Fruit fly (Drosophila melanogaster): ENCODE measurements around the gene CG4229.

Gene CG4229

dm6 chr3L:16580049-16580448 lies 23.4 kb downstream of the CG4229 start, which contains the start of gene nxf2 (continued):
- TF ChIP-seq PHDP (tag; optimal IDR thresholded peaks at IDR 0.05) (no peak), CG2129 (GFP tag; IDR thresholded peaks at IDR 0.05; ENCODE audit: partially characterized antibody) (no peak), Scr (GFP tag; IDR thresholded peaks at IDR 0.05; ENCODE audit: partially characterized antibody) (peak; percentile 66), Doc3 (GFP tag; IDR thresholded peaks at IDR 0.05; ENCODE audit: partially characterized antibody) (no peak), da (GFP tag; optimal IDR thresholded peaks at IDR 0.05) (no peak), shn (GFP tag; optimal IDR thresholded peaks at IDR 0.05) (no peak), Elba2 (GFP tag; optimal IDR thresholded peaks at IDR 0.05) (no peak), Antp (GFP tag; optimal IDR thresholded peaks at IDR 0.05) (no peak), sd (tag; optimal IDR thresholded peaks at IDR 0.05) (no peak), CG30403 (GFP tag; optimal IDR thresholded peaks at IDR 0.05) (no peak), CG14050 (GFP tag; IDR thresholded peaks at IDR 0.05) (no peak), Max (GFP tag; optimal IDR thresholded peaks at IDR 0.05) (no peak), CG6254 (GFP tag; optimal IDR thresholded peaks at IDR 0.05) (no peak), vvl (GFP tag; IDR thresholded peaks at IDR 0.05) (no peak), wdn (GFP tag; IDR thresholded peaks at IDR 0.05) (no peak), CG8924 (tag; optimal IDR thresholded peaks at IDR 0.05) (no peak), lbe (GFP tag; optimal IDR thresholded peaks at IDR 0.05) (peak; percentile 10), NK7.1 (GFP tag; optimal IDR thresholded peaks at IDR 0.05) (no peak), CG10267 (tag; optimal IDR thresholded peaks at IDR 0.05) (peak; percentile 76), Ada2b (GFP tag; IDR thresholded peaks at IDR 0.05) (no peak), ab (GFP tag; optimal IDR thresholded peaks at IDR 0.05) (no peak), slbo (GFP tag; IDR thresholded peaks at IDR 0.05) (no peak), CG4404 (GFP tag; IDR thresholded peaks at IDR 0.05) (no peak), CG5953 (GFP tag; IDR thresholded peaks at IDR 0.05) (no peak), ranshi (GFP tag; IDR thresholded peaks at IDR 0.05) (no peak), CG8765 (GFP tag; IDR thresholded peaks at IDR 0.05) (no peak), CG13287 (GFP tag; IDR thresholded peaks at IDR 0.05; ENCODE audit: partially characterized antibody) (peak; percentile 47), E2f1 (GFP tag; IDR thresholded peaks at IDR 0.05) (no peak), CG2712 (tag; optimal IDR thresholded peaks at IDR 0.05) (no peak), Rfx (GFP tag; IDR thresholded peaks at IDR 0.05) (no peak), HmgD (GFP tag; optimal IDR thresholded peaks at IDR 0.05) (no peak), HLH4C (GFP tag; IDR thresholded peaks at IDR 0.05; ENCODE audit: partially characterized antibody) (0 out of 3 replicates have a peak, but pooled peaks have one; percentile 28), CG3407 (GFP tag; optimal IDR thresholded peaks at IDR 0.05) (no peak), Dip3 (GFP tag; optimal IDR thresholded peaks at IDR 0.05) (no peak), lilli (GFP tag; optimal IDR thresholded peaks at IDR 0.05) (no peak), Lpt (GFP tag; optimal IDR thresholded peaks at IDR 0.05) (no peak), CG4730 (GFP tag; IDR thresholded peaks at IDR 0.05) (no peak), Xrp1 (GFP tag; IDR thresholded peaks at IDR 0.05) (0 out of 2 replicates have a peak, but pooled peaks have one; percentile 25), Dp (GFP tag; optimal IDR thresholded peaks at IDR 0.05) (no peak), CG17612 (GFP tag; IDR thresholded peaks at IDR 0.05) (no peak), gsb (GFP tag; IDR thresholded peaks at IDR 0.05) (no peak), Dref (GFP tag; IDR thresholded peaks at IDR 0.05) (peak; percentile 38; the same call in 1 of the 2 replicates), klu (GFP tag; IDR thresholded peaks at IDR 0.05) (no peak), unc-4 (GFP tag; IDR thresholded peaks at IDR 0.05; ENCODE audit: partially characterized antibody) (peak; percentile 54), Lim3 (GFP tag; IDR thresholded peaks at IDR 0.05) (no peak), chif (GFP tag; optimal IDR thresholded peaks at IDR 0.05) (no peak), CG15269 (tag; optimal IDR thresholded peaks at IDR 0.05) (no peak), CG1647 (GFP tag; optimal IDR thresholded peaks at IDR 0.05) (no peak), CG4707 (GFP tag; optimal IDR thresholded peaks at IDR 0.05) (no peak), Aef1 (GFP tag; IDR thresholded peaks at IDR 0.05) (no peak), Gug (GFP tag; IDR thresholded peaks at IDR 0.05) (no peak), CG2199 (GFP tag; IDR thresholded peaks at IDR 0.05) (0 out of 3 replicates have a peak, but pooled peaks have one; percentile 41), gro (GFP tag; optimal IDR thresholded peaks at IDR 0.05) (no peak)
